Fruit fly (Drosophila melanogaster) whole organism, adult: ENCODE measurements around the gene CG5282.

Experiments
- CG12768 ChIP-seq: fragments of 200-800 bp; sonication (Bioruptor generic); optimal IDR thresholded peaks from 2 replicates; lab custom pipeline; 2017; ENCODE audit warnings: missing biosample characterization, missing genetic modification characterization, mild to moderate bottlenecking, moderate library complexity, missing genetic modification reagents
- CG33017 ChIP-seq: fragments of 200-800 bp; sonication (Bioruptor generic); optimal IDR thresholded peaks from 2 replicates; lab custom pipeline; 2018; ENCODE audit warnings: missing biosample characterization, mild to moderate bottlenecking, missing genetic modification characterization, moderate library complexity
- CG5204 ChIP-seq: fragments of 200-800 bp; sonication (Bioruptor generic); optimal IDR thresholded peaks from 2 replicates; lab custom pipeline; 2016; ENCODE audit warnings: missing biosample characterization, missing genetic modification characterization
- Clk ChIP-seq: fragments of 200-800 bp; sonication (Bioruptor generic); optimal IDR thresholded peaks from 2 replicates; lab custom pipeline; 2017; ENCODE audit warnings: missing biosample characterization, missing genetic modification characterization
- bab1 ChIP-seq: fragments of 200-800 bp; sonication (Bioruptor generic); optimal IDR thresholded peaks from 3 replicates; lab custom pipeline; 2019; ENCODE audit warnings: missing biosample characterization, mild to moderate bottlenecking, missing genetic modification characterization, moderate library complexity
- cic ChIP-seq: fragments of 200-800 bp; sonication (Bioruptor generic); optimal IDR thresholded peaks from 2 replicates; lab custom pipeline; 2017; ENCODE audit warnings: missing biosample characterization, mild to moderate bottlenecking, missing genetic modification characterization, moderate library complexity
- cnc ChIP-seq, 2 experiments: fragments of >200 bp; optimal IDR thresholded peaks; 2 replicates each; lab custom pipeline; 2017
- kay ChIP-seq: fragments of 200-800 bp; sonication (Bioruptor generic); peaks from one replicate; lab custom pipeline; 2016; ENCODE audit warnings: missing biosample characterization, missing genetic modification characterization, borderline replicate concordance
- pad ChIP-seq: fragments of 200-800 bp; sonication (Bioruptor generic); optimal IDR thresholded peaks from 3 replicates; lab custom pipeline; 2017; ENCODE audit warnings: missing biosample characterization, missing genetic modification characterization, mild to moderate bottlenecking, moderate library complexity, missing genetic modification reagents
- toe ChIP-seq: fragments of 200-800 bp; sonication (Bioruptor generic); optimal IDR thresholded peaks from 2 replicates; lab custom pipeline; 2016; ENCODE audit warnings: missing biosample characterization, missing genetic modification characterization

DNA sequence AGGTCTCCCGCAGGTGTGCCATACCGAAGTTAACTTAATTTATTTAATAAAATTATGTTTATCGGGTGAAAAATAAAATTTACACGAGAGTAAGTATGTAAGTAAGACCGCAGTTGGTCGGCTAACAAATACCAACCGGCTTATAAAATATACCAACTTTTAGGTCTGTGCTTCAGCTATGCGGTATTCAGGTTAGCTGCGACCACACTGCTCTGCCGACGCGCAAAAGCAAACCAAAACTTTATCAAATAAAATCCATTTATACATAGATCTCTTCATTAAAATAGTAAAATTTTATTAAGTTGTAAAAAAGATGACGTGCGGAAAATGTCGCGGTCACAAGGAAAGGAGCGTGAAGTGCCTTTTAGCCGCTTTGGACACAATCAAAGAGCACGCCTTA lies 10.2 kb upstream of the CG5282 start, which contains the start of the genes mRpL15 and CtIP:
- TF ChIP-seq CG5204 (GFP tag; lab: Kevin White, UChicago) (no peak), kay (GFP tag; lab: Kevin White, UChicago) (no peak), CG12768 (no peak), CG33017 (tag; lab: Kevin White, UChicago) (no peak), cic (GFP tag; lab: Kevin White, UChicago) (no peak), pad (GFP tag; lab: Kevin White, UChicago) (no peak), bab1 (GFP tag; lab: Kevin White, UChicago) (no peak), Clk (no peak), toe (no peak), cnc (optimal IDR thresholded peaks at IDR 0.05; lab: Kevin White, UChicago) (no peak)
